Worm (Caenorhabditis elegans) whole organism, L3 larva: ENCODE measurements around the gene exos-7.

ENCODE experiments used
- R02D3.7 ChIP-seq: fragments of 150-350 bp; optimal IDR thresholded peaks from 2 replicates; lab custom pipeline; 2014; ENCODE audit warnings: missing biosample characterization, missing genetic modification characterization
- ama-1 ChIP-seq: fragments of 150-350 bp; optimal IDR thresholded peaks from 2 replicates; lab custom pipeline; 2018
- elt-3 ChIP-seq, 3 experiments: fragments of 150-350 bp in 1 of 3; sonication (generic microtip) in 2 of 3; optimal IDR thresholded peaks; 2 replicates in 2 of 3; 4 replicates in 1 of 3; lab custom pipeline; 2014 to 2017; ENCODE audit warnings: missing biosample characterization in 3 of 3, missing genetic modification characterization in 3 of 3
- fkh-10 ChIP-seq: sonication (generic microtip); optimal IDR thresholded peaks from 2 replicates; lab custom pipeline; 2017; ENCODE audit warnings: missing biosample characterization, missing genetic modification reagents, missing genetic modification characterization
- mml-1 ChIP-seq: fragments of 150-350 bp; sonication (generic microtip); optimal IDR thresholded peaks from 3 replicates; lab custom pipeline; 2014; ENCODE audit warnings: missing biosample characterization, missing genetic modification characterization
- nhr-76 ChIP-seq: fragments of 150-350 bp; sonication (generic microtip); optimal IDR thresholded peaks from 5 replicates; lab custom pipeline; 2014; ENCODE audit warnings: missing biosample characterization, missing genetic modification characterization

DNA sequence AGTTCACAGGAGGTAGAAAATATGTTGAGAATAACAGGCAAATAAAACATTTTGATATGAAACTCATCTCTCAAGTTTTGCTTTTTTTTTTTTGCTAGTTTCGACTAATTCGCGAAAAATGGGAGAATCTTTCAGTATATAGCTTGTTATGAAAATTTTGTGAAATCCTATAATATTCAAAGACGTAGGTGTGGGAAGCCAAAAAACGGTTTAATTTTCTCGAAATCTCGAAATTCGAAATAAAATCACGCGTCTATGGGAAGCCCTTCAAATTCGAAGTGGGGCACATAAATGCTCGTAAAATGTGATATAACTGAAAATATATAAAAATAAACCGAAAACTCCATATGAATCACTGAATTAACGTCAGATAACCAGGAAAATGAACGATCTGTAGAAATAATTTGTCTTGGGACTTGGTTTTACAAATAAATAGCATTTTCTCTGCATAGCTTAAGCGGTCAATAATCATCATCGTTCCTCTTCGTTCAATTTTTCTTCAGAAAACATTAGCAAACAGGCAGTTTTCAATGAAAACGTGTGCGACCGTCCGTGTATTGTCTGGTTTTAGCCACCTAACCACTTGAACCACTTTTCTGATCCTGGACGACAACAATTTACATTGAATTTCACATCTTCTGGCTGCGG lies 13.6 kb upstream of the exos-7 start, which contains the start of the genes gcy-22 and grl-14:
- TF ChIP-seq nhr-76 (tag; lab: Kevin White, UChicago) (no peak), mml-1 (tag; lab: Kevin White, UChicago) (no peak), elt-3 (tag; optimal IDR thresholded peaks at IDR 0.05; lab: Kevin White, UChicago) (no peak), fkh-10 (no peak), ama-1 (no peak), R02D3.7 (no peak)
